Fruit fly (Drosophila melanogaster): ENCODE results near the gene CG7720.

Gene CG7720

dm6 chr3R:18743270-18743922 is 51.6 kb downstream of the CG7720 start, which contains the start of gene Mekk1 (continued):
- TF ChIP-seq sens (GFP tag) (peak; percentile 86), bbx (GFP tag; IDR thresholded peaks at IDR 0.05; ENCODE audit: partially characterized antibody) (peak; percentile 34; the same call in 1 of the 2 replicates), CG8089 (GFP tag; optimal IDR thresholded peaks at IDR 0.05) (no peak), CrebB (tag; optimal IDR thresholded peaks at IDR 0.05) (no peak), twi (tag; optimal IDR thresholded peaks at IDR 0.05) (peak; percentile 12), Opbp (GFP tag; IDR thresholded peaks at IDR 0.05; ENCODE audit: partially characterized antibody) (no peak; the same call in 2 of the 3 replicates), CG13894 (tag; optimal IDR thresholded peaks at IDR 0.05) (peak; percentile 69), CG3838 (GFP tag; optimal IDR thresholded peaks at IDR 0.05) (no peak), Sry-β (GFP tag; optimal IDR thresholded peaks at IDR 0.05) (peak; percentile 87), so (GFP tag; IDR thresholded peaks at IDR 0.05) (no peak), E2f2 (GFP tag; IDR thresholded peaks at IDR 0.05) (peak; percentile 94), az2 (GFP tag; optimal IDR thresholded peaks at IDR 0.05) (peak; percentile 43), kah (GFP tag; optimal IDR thresholded peaks at IDR 0.05) (no peak), Vsx1 (GFP tag; optimal IDR thresholded peaks at IDR 0.05) (no peak), CG15269 (tag; optimal IDR thresholded peaks at IDR 0.05) (peak; percentile 53), CG3065 (GFP tag; optimal IDR thresholded peaks at IDR 0.05) (no peak), CG6689 (GFP tag; IDR thresholded peaks at IDR 0.05) (0 out of 2 replicates have a peak, but pooled peaks have one; percentile 19), tll (GFP tag; optimal IDR thresholded peaks at IDR 0.05) (no peak), CG18599 (GFP tag; optimal IDR thresholded peaks at IDR 0.05) (peak; percentile 57), Scr (GFP tag; IDR thresholded peaks at IDR 0.05; ENCODE audit: partially characterized antibody) (peak; percentile 77), lola (GFP tag; optimal IDR thresholded peaks at IDR 0.05) (peak in 1 of 3 experiments; percentile 30), CG8924 (tag; optimal IDR thresholded peaks at IDR 0.05) (peak; percentile 2), chm (GFP tag; IDR thresholded peaks at IDR 0.05) (no peak), Sox100B (GFP tag; optimal IDR thresholded peaks at IDR 0.05) (peak; percentile 43), pnt (GFP tag; optimal IDR thresholded peaks at IDR 0.05) (peak; percentile 9), CG9817 (tag; optimal IDR thresholded peaks at IDR 0.05) (peak; percentile 60), Myb (GFP tag; optimal IDR thresholded peaks at IDR 0.05) (peak; percentile 45), Pdp1 (GFP tag; optimal IDR thresholded peaks at IDR 0.05) (peak; percentile 32 to 42), CG12236 (GFP tag; optimal IDR thresholded peaks at IDR 0.05) (no peak), Dip3 (GFP tag; optimal IDR thresholded peaks at IDR 0.05) (peak; percentile 27), B-H2 (GFP tag; optimal IDR thresholded peaks at IDR 0.05) (peak; percentile 42), HmgZ (tag; optimal IDR thresholded peaks at IDR 0.05) (peak; percentile 49), CHES-1-like (GFP tag; optimal IDR thresholded peaks at IDR 0.05) (peak; percentile 50), prd (optimal IDR thresholded peaks at IDR 0.05) (no peak), prd (GFP tag; IDR thresholded peaks at IDR 0.05) (no peak), slbo (GFP tag; IDR thresholded peaks at IDR 0.05) (peak; percentile 60; the same call in 1 of the 2 replicates), Hr51 (GFP tag; optimal IDR thresholded peaks at IDR 0.05) (peak in 1 of 2 experiments; percentile 54), CG4707 (GFP tag; optimal IDR thresholded peaks at IDR 0.05) (no peak), chinmo (GFP tag; IDR thresholded peaks at IDR 0.05; ENCODE audit: partially characterized antibody) (peak; percentile 66; the same call in 1 of the 4 replicates), CG4282 (GFP tag; optimal IDR thresholded peaks at IDR 0.05) (peak; percentile 8), tgo (GFP tag; IDR thresholded peaks at IDR 0.05) (0 out of 3 replicates have a peak, but pooled peaks have one; percentile 36), CG9609 (GFP tag; optimal IDR thresholded peaks at IDR 0.05) (peak; percentile 35), slou (GFP tag; optimal IDR thresholded peaks at IDR 0.05) (no peak), CG12104 (GFP tag; optimal IDR thresholded peaks at IDR 0.05) (no peak), Hr3 (GFP tag; optimal IDR thresholded peaks at IDR 0.05) (peak; percentile 12), CG7839 (tag; optimal IDR thresholded peaks at IDR 0.05) (peak; percentile 42), CG42726 (GFP tag; IDR thresholded peaks at IDR 0.05; ENCODE audit: partially characterized antibody) (no peak), CG8944 (GFP tag; optimal IDR thresholded peaks at IDR 0.05) (peak; percentile 49)

Data from whole organism, embryonic.